Worm (Caenorhabditis elegans) whole organism, midembryonic: ENCODE data around the gene R05G6.5.

Experiments
- T22C8.4 ChIP-seq: fragments of 200-800 bp; sonication (Bioruptor generic); IDR thresholded peaks from 2 replicates; pipeline ENCODE4 v1.3.6; 2022; ENCODE audit warnings: missing genetic modification characterization, missing compliant biosample characterization
- cog-1 ChIP-seq: sonication (generic microtip); optimal IDR thresholded peaks from 2 replicates; lab custom pipeline; 2016; ENCODE audit warnings: missing genetic modification characterization, missing compliant biosample characterization
- flt-1 ChIP-seq: fragments of 200-800 bp; sonication (Bioruptor generic); IDR thresholded peaks from 2 replicates; pipeline ENCODE4 v1.3.6; 2022; ENCODE audit warnings: missing genetic modification characterization, missing compliant biosample characterization
- klf-2 ChIP-seq: fragments of 200-800 bp; sonication (Bioruptor generic); conservative IDR thresholded peaks from 2 replicates; pipeline ENCODE4 v1.3.6; 2022; ENCODE audit warnings: missing genetic modification reagents, missing genetic modification characterization, missing compliant biosample characterization
- med-1 ChIP-seq: sonication (generic microtip); optimal IDR thresholded peaks from 2 replicates; lab custom pipeline; 2017; ENCODE audit warnings: missing genetic modification characterization, mild to moderate bottlenecking, missing compliant biosample characterization, antibody characterized with exemption, missing genetic modification reagents; ENCODE audit not compliant: insufficient read depth
- ref-1 ChIP-seq: fragments of 200-800 bp; sonication (Bioruptor generic); conservative IDR thresholded peaks from 2 replicates; pipeline ENCODE4 v1.3.6; 2022; ENCODE audit warnings: missing genetic modification reagents, missing genetic modification characterization, missing compliant biosample characterization
- tab-1 ChIP-seq: fragments of 200-800 bp; sonication (Bioruptor generic); IDR thresholded peaks from 2 replicates; pipeline ENCODE4 v1.3.6; 2022; ENCODE audit warnings: missing genetic modification characterization, missing compliant biosample characterization
- ztf-23 ChIP-seq: fragments of 200-800 bp; sonication (Bioruptor generic); IDR thresholded peaks from 2 replicates; pipeline ENCODE4 v1.3.6; 2022; ENCODE audit warnings: missing genetic modification reagents, missing genetic modification characterization, missing compliant biosample characterization
- ztf-29 ChIP-seq: fragments of 200-800 bp; sonication (Bioruptor generic); IDR thresholded peaks from 2 replicates; pipeline ENCODE4 v1.3.6; 2022; ENCODE audit warnings: missing genetic modification reagents, missing genetic modification characterization, missing compliant biosample characterization

The R05G6.5 gene

ce11 chrIV:7547843-7548578 lies 39.8 kb downstream of the R05G6.5 start, which contains the start of the genes cdd-2 and oef-1:
cdd-2 (minus strand) TSS chrIV:7547893.
oef-1 (plus strand) TSS chrIV:7548417.
- TF ChIP-seq ref-1 (GFP tag; lab: Robert Waterston, UW) (no peak), ztf-23 (no peak), flt-1 (no peak), med-1 (no peak), ztf-29 (GFP tag; lab: Robert Waterston, UW) (no peak)

- TF ChIP-seq tab-1 (GFP tag; lab: Robert Waterston, UW) (no peak), T22C8.4 (no peak), ref-1 (GFP tag; lab: Robert Waterston, UW) (no peak), flt-1 (no peak), klf-2 (GFP tag; lab: Robert Waterston, UW) (no peak), med-1 (no peak), ztf-29 (GFP tag; lab: Robert Waterston, UW) (no peak), cog-1 (tag; lab: Kevin White, UChicago) (no peak), ztf-23 (no peak)
These were observed 41.7 kb downstream of the R05G6.5 start for ce11 chrIV:7549844-7550243.

- TF ChIP-seq ztf-23 = no peak
These were observed 42.3 kb downstream of the R05G6.5 start, which contains the start of gene pam-1 for ce11 chrIV:7550445-7550844. pam-1 (minus strand) TSS chrIV:7550812.

- TF ChIP-seq T22C8.4 (no peak), flt-1 (no peak), ztf-29 (GFP tag; lab: Robert Waterston, UW) (no peak), tab-1 (GFP tag; lab: Robert Waterston, UW) (no peak), ref-1 (GFP tag; lab: Robert Waterston, UW) (no peak), ztf-23 (no peak), klf-2 (GFP tag; lab: Robert Waterston, UW) (no peak), med-1 (no peak), cog-1 (tag; lab: Kevin White, UChicago) (no peak)
These were observed 43.1 kb downstream of the R05G6.5 start for ce11 chrIV:7551254-7551653.

- TF ChIP-seq ztf-29 (GFP tag; lab: Robert Waterston, UW) (no peak), tab-1 (GFP tag; lab: Robert Waterston, UW) (no peak), T22C8.4 (no peak), klf-2 (GFP tag; lab: Robert Waterston, UW) (no peak), cog-1 (tag; lab: Kevin White, UChicago) (no peak), flt-1 (no peak), ztf-23 (no peak), med-1 (no peak), ref-1 (GFP tag; lab: Robert Waterston, UW) (no peak)
These were observed 43.9 kb downstream of the R05G6.5 start for ce11 chrIV:7552100-7552499.

ce11 chrIV:7552958-7553553 lies 44.9 kb downstream of the R05G6.5 start, which contains the start of gene dif-1:
dif-1 (minus strand) TSS chrIV:7553008.
- TF ChIP-seq T22C8.4 (no peak), cog-1 (tag; lab: Kevin White, UChicago) (no peak), tab-1 (GFP tag; lab: Robert Waterston, UW) (no peak), med-1 (no peak), flt-1 (no peak), ref-1 (GFP tag; lab: Robert Waterston, UW) (no peak), klf-2 (GFP tag; lab: Robert Waterston, UW) (no peak), ztf-29 (GFP tag; lab: Robert Waterston, UW) (no peak), ztf-23 (no peak)

- no peak for TF ChIP-seq ztf-23
- TF ChIP-seq ref-1 (GFP tag; lab: Robert Waterston, UW) = no peak
- no peak for TF ChIP-seq med-1
- TF ChIP-seq tab-1 (GFP tag; lab: Robert Waterston, UW) = no peak
- no peak for TF ChIP-seq flt-1
- TF ChIP-seq ztf-29 (GFP tag; lab: Robert Waterston, UW) = no peak
- TF ChIP-seq T22C8.4 = no peak
- no peak for TF ChIP-seq klf-2 (GFP tag; lab: Robert Waterston, UW)
- no peak for TF ChIP-seq cog-1 (tag; lab: Kevin White, UChicago)
These were observed 46.2 kb downstream of the R05G6.5 start, which contains the start of gene F49E8.6 for ce11 chrIV:7554351-7554750. F49E8.6 (minus strand) TSS chrIV:7554667.

- TF ChIP-seq cog-1 (tag; lab: Kevin White, UChicago) = no peak
- TF ChIP-seq ref-1 (GFP tag; lab: Robert Waterston, UW) = no peak
- no peak for TF ChIP-seq klf-2 (GFP tag; lab: Robert Waterston, UW)
These were observed 48.2 kb downstream of the R05G6.5 start, which contains the start of the genes F49E8.7, F49E8.8 and nprl-2 for ce11 chrIV:7556265-7556866. F49E8.7 (minus strand) TSS chrIV:7556365. F49E8.8 (plus strand) TSS chrIV:7556637. nprl-2 (plus strand) TSS chrIV:7556816.

- no peak for TF ChIP-seq ref-1 (GFP tag; lab: Robert Waterston, UW)
- TF ChIP-seq ztf-29 (GFP tag; lab: Robert Waterston, UW) = no peak
- no peak for TF ChIP-seq med-1
- TF ChIP-seq ztf-23 = no peak
- TF ChIP-seq T22C8.4 = no peak
- TF ChIP-seq tab-1 (GFP tag; lab: Robert Waterston, UW) = no peak
- TF ChIP-seq flt-1 = no peak
- TF ChIP-seq klf-2 (GFP tag; lab: Robert Waterston, UW) = no peak
- TF ChIP-seq cog-1 (tag; lab: Kevin White, UChicago) = no peak
These were observed 50.5 kb downstream of the R05G6.5 start for ce11 chrIV:7558653-7559052.
